Worm (Caenorhabditis elegans) whole organism, L1 larva: ENCODE data around the gene K12B6.4.

Experiments used
- C16A3.4 ChIP-seq: fragments of 150-350 bp; optimal IDR thresholded peaks from 2 replicates; lab custom pipeline; 2014; ENCODE audit warnings: missing biosample characterization, missing genetic modification characterization
- C34B4.2 ChIP-seq: sonication (generic microtip); optimal IDR thresholded peaks from 2 replicates; lab custom pipeline; 2017; ENCODE audit warnings: mild to moderate bottlenecking, missing genetic modification characterization, missing compliant biosample characterization
- F16B12.6 ChIP-seq: fragments of 150-350 bp; optimal IDR thresholded peaks from 2 replicates; lab custom pipeline; 2014; ENCODE audit warnings: missing biosample characterization, missing genetic modification characterization
- Y116A8C.19 ChIP-seq: sonication (generic microtip); optimal IDR thresholded peaks from 2 replicates; lab custom pipeline; 2016; ENCODE audit warnings: missing compliant biosample characterization, missing genetic modification characterization, borderline replicate concordance
- alr-1 ChIP-seq: fragments of 200-800 bp; sonication (Bioruptor generic); optimal IDR thresholded peaks from 2 replicates; lab custom pipeline; 2018; ENCODE audit warnings: borderline replicate concordance, mild to moderate bottlenecking, missing genetic modification characterization, missing compliant biosample characterization
- blmp-1 ChIP-seq: fragments of 150-350 bp; optimal IDR thresholded peaks from 2 replicates; lab custom pipeline; 2014; ENCODE audit warnings: missing biosample characterization, missing genetic modification characterization
- ceh-63 ChIP-seq: fragments of 200-800 bp; sonication (Bioruptor generic); optimal IDR thresholded peaks from 2 replicates; lab custom pipeline; 2018; ENCODE audit warnings: mild to moderate bottlenecking, missing genetic modification characterization, missing compliant biosample characterization
- ceh-8 ChIP-seq: fragments of 200-800 bp; sonication (Bioruptor generic); optimal IDR thresholded peaks from 2 replicates; lab custom pipeline; 2018; ENCODE audit warnings: mild to moderate bottlenecking, missing genetic modification characterization, moderate library complexity, missing compliant biosample characterization
- ceh-82 ChIP-seq, 3 experiments: fragments of 150-350 bp in 1 of 3; sonication (generic microtip) in 2 of 3; optimal IDR thresholded peaks; 2 replicates each; lab custom pipeline; 2014 to 2017; ENCODE audit warnings: missing biosample characterization in 3 of 3, missing genetic modification characterization in 3 of 3
- ceh-88 ChIP-seq: fragments of 200-800 bp; sonication (Bioruptor generic); IDR thresholded peaks from 2 replicates; pipeline ENCODE4 v1.3.6; 2022; ENCODE audit warnings: missing genetic modification characterization, missing compliant biosample characterization
- ceh-90 ChIP-seq: sonication (generic microtip); optimal IDR thresholded peaks from 2 replicates; lab custom pipeline; 2016; ENCODE audit warnings: missing genetic modification characterization, missing compliant biosample characterization
- ces-1 ChIP-seq: fragments of 150-350 bp; optimal IDR thresholded peaks from 2 replicates; lab custom pipeline; 2014; ENCODE audit warnings: missing biosample characterization, missing genetic modification reagents, missing genetic modification characterization
- dsc-1 ChIP-seq: sonication (generic microtip); optimal IDR thresholded peaks from 2 replicates; lab custom pipeline; 2016; ENCODE audit warnings: mild to moderate bottlenecking, missing genetic modification characterization, missing compliant biosample characterization
- efl-1 ChIP-seq, 4 experiments: fragments of 150-350 bp; optimal IDR thresholded peaks in 3 of 4; peaks in 1 of 4; 1 replicate in 1 of 4; 2 replicates in 3 of 4; lab custom pipeline; 2014; ENCODE audit warnings: missing biosample characterization in 2 of 4, missing genetic modification characterization in 2 of 4, missing genetic modification reagents in 2 of 4
- efl-3 ChIP-seq: fragments of 200-800 bp; sonication (Bioruptor generic); optimal IDR thresholded peaks from 2 replicates; lab custom pipeline; 2018; ENCODE audit warnings: mild to moderate bottlenecking, missing genetic modification characterization, missing compliant biosample characterization
- egl-27 ChIP-seq, 2 experiments: fragments of 150-350 bp in 1 of 2; sonication (generic microtip); optimal IDR thresholded peaks; 3 replicates each; lab custom pipeline; 2017 to 2018; ENCODE audit warnings: missing biosample characterization in 2 of 2, missing genetic modification characterization in 2 of 2, missing genetic modification reagents in 2 of 2
- elt-3 ChIP-seq, 6 experiments: fragments of 150-350 bp in 1 of 6; sonication (generic microtip); optimal IDR thresholded peaks; 2 replicates each; lab custom pipeline; 2017 to 2018; ENCODE audit warnings: missing biosample characterization in 6 of 6, missing genetic modification characterization in 6 of 6, inconsistent platforms in 1 of 6
- ets-5 ChIP-seq: fragments of 200-800 bp; sonication (Bioruptor generic); IDR thresholded peaks from 2 replicates; pipeline ENCODE4 v1.3.6; 2022; ENCODE audit warnings: missing genetic modification characterization, missing compliant biosample characterization
- fkh-10 ChIP-seq: sonication (generic microtip); optimal IDR thresholded peaks from 2 replicates; lab custom pipeline; 2017; ENCODE audit warnings: missing biosample characterization, missing genetic modification reagents, missing genetic modification characterization
- fkh-4 ChIP-seq: sonication (generic microtip); optimal IDR thresholded peaks from 2 replicates; lab custom pipeline; 2016; ENCODE audit warnings: missing compliant biosample characterization, missing genetic modification characterization, borderline replicate concordance
- fkh-8 ChIP-seq: sonication (generic microtip); optimal IDR thresholded peaks from 2 replicates; lab custom pipeline; 2016; ENCODE audit warnings: mild to moderate bottlenecking, missing genetic modification characterization, missing compliant biosample characterization
- fos-1 ChIP-seq: fragments of 150-350 bp; optimal IDR thresholded peaks from 2 replicates; lab custom pipeline; 2014; ENCODE audit warnings: missing biosample characterization, missing genetic modification characterization
- irx-1 ChIP-seq: sonication (generic microtip); optimal IDR thresholded peaks from 2 replicates; lab custom pipeline; 2016; ENCODE audit warnings: missing genetic modification characterization, missing compliant biosample characterization
- isw-1 ChIP-seq: fragments of 200-800 bp; sonication (Bioruptor generic); IDR thresholded peaks from 2 replicates; pipeline ENCODE4 v1.3.6; 2022; ENCODE audit warnings: missing genetic modification characterization, missing compliant biosample characterization
- lin-13 ChIP-seq: fragments of 150-350 bp; optimal IDR thresholded peaks from 2 replicates; lab custom pipeline; 2014; ENCODE audit warnings: missing biosample characterization, missing genetic modification reagents, missing genetic modification characterization
- lin-15B ChIP-seq: fragments of 150-350 bp; sonication (generic microtip); optimal IDR thresholded peaks from 3 replicates; lab custom pipeline; 2014; ENCODE audit warnings: missing biosample characterization, missing genetic modification characterization
- lin-39 ChIP-seq: fragments of 150-350 bp; optimal IDR thresholded peaks from 2 replicates; lab custom pipeline; 2014; ENCODE audit warnings: missing biosample characterization, missing genetic modification reagents, missing genetic modification characterization
- lsy-2 ChIP-seq, 2 experiments: fragments of 150-350 bp; optimal IDR thresholded peaks; 2 replicates each; lab custom pipeline; 2014; ENCODE audit warnings: missing biosample characterization in 2 of 2, missing genetic modification characterization in 2 of 2
- mab-9 ChIP-seq: fragments of 200-800 bp; sonication (Bioruptor generic); IDR thresholded peaks from 2 replicates; pipeline ENCODE4 v1.3.6; 2022; ENCODE audit warnings: missing genetic modification reagents, missing genetic modification characterization, missing compliant biosample characterization
- mef-2 ChIP-seq: fragments of 150-350 bp; optimal IDR thresholded peaks from 2 replicates; lab custom pipeline; 2014; ENCODE audit warnings: missing biosample characterization, missing genetic modification characterization
- nhr-12 ChIP-seq: sonication (generic microtip); optimal IDR thresholded peaks from 2 replicates; lab custom pipeline; 2017; ENCODE audit warnings: missing biosample characterization, missing genetic modification characterization
- nhr-19 ChIP-seq: fragments of 200-800 bp; sonication (Bioruptor generic); conservative IDR thresholded peaks from 2 replicates; pipeline ENCODE4 v1.3.6; 2022; ENCODE audit warnings: missing genetic modification characterization, missing compliant biosample characterization
- nhr-237 ChIP-seq: fragments of 150-350 bp; optimal IDR thresholded peaks from 2 replicates; lab custom pipeline; 2014; ENCODE audit warnings: missing biosample characterization, missing genetic modification characterization
- nhr-28 ChIP-seq: fragments of 150-350 bp; optimal IDR thresholded peaks from 2 replicates; lab custom pipeline; 2014; ENCODE audit warnings: missing biosample characterization, missing genetic modification characterization
- nhr-47 ChIP-seq: sonication (generic microtip); optimal IDR thresholded peaks from 2 replicates; lab custom pipeline; 2016; ENCODE audit warnings: mild to moderate bottlenecking, missing genetic modification characterization, moderate library complexity, missing compliant biosample characterization
- nhr-76 ChIP-seq: sonication (generic microtip); optimal IDR thresholded peaks from 2 replicates; lab custom pipeline; 2017; ENCODE audit warnings: missing biosample characterization, missing genetic modification characterization
- nhr-84 ChIP-seq: sonication (generic microtip); optimal IDR thresholded peaks from 2 replicates; lab custom pipeline; 2017; ENCODE audit warnings: missing biosample characterization, missing genetic modification characterization
- nhr-85 ChIP-seq: sonication (generic microtip); peaks from one replicate; lab custom pipeline; 2016; ENCODE audit warnings: missing genetic modification characterization, inconsistent platforms, missing compliant biosample characterization
- pax-3 ChIP-seq: fragments of 200-800 bp; sonication (Bioruptor generic); optimal IDR thresholded peaks from 2 replicates; lab custom pipeline; 2018; ENCODE audit warnings: mild to moderate bottlenecking, missing genetic modification characterization, moderate library complexity, missing compliant biosample characterization
- skn-1 ChIP-seq: fragments of 150-350 bp; optimal IDR thresholded peaks from 2 replicates; lab custom pipeline; 2014; ENCODE audit warnings: missing biosample characterization, missing genetic modification characterization
- snpc-4 ChIP-seq: fragments of 150-350 bp; optimal IDR thresholded peaks from 2 replicates; lab custom pipeline; 2014; ENCODE audit warnings: missing biosample characterization, missing genetic modification characterization
- sox-4 ChIP-seq: sonication (generic microtip); optimal IDR thresholded peaks from 2 replicates; lab custom pipeline; 2016; ENCODE audit warnings: missing genetic modification characterization, missing compliant biosample characterization
- sptf-1 ChIP-seq: fragments of 150-350 bp; optimal IDR thresholded peaks from 2 replicates; lab custom pipeline; 2014; ENCODE audit warnings: missing biosample characterization, missing genetic modification characterization
- sup-37 ChIP-seq: fragments of 200-800 bp; sonication (Bioruptor generic); optimal IDR thresholded peaks from 2 replicates; lab custom pipeline; 2018; ENCODE audit warnings: mild to moderate bottlenecking, missing genetic modification characterization, missing compliant biosample characterization
- swsn-7 ChIP-seq: sonication (generic microtip); optimal IDR thresholded peaks from 2 replicates; lab custom pipeline; 2016; ENCODE audit warnings: missing genetic modification characterization, missing compliant biosample characterization
- tbx-2 ChIP-seq: sonication (generic microtip); optimal IDR thresholded peaks from 2 replicates; lab custom pipeline; 2016; ENCODE audit warnings: missing genetic modification characterization, missing compliant biosample characterization
- tlp-1 ChIP-seq: fragments of 150-350 bp; optimal IDR thresholded peaks from 2 replicates; lab custom pipeline; 2014; ENCODE audit warnings: missing biosample characterization, missing genetic modification characterization
- unc-30 ChIP-seq: sonication (generic microtip); optimal IDR thresholded peaks from 2 replicates; lab custom pipeline; 2017; ENCODE audit warnings: missing biosample characterization, missing genetic modification characterization
- unc-62 ChIP-seq: fragments of 150-350 bp; optimal IDR thresholded peaks from 2 replicates; lab custom pipeline; 2014; ENCODE audit warnings: missing biosample characterization, missing genetic modification reagents, missing genetic modification characterization
- unc-86 ChIP-seq: sonication (generic microtip); optimal IDR thresholded peaks from 2 replicates; lab custom pipeline; 2016; ENCODE audit warnings: missing genetic modification characterization, missing compliant biosample characterization
- unc-98 ChIP-seq: fragments of 200-800 bp; sonication (Bioruptor generic); IDR thresholded peaks from 2 replicates; pipeline ENCODE4 v1.3.6; 2022; ENCODE audit warnings: missing genetic modification characterization, missing compliant biosample characterization
- vab-15 ChIP-seq: sonication (generic microtip); optimal IDR thresholded peaks from 2 replicates; lab custom pipeline; 2017; ENCODE audit warnings: missing genotype, mild to moderate bottlenecking, missing genetic modification characterization, missing compliant biosample characterization
- zip-4 ChIP-seq: fragments of 200-800 bp; sonication (Bioruptor generic); optimal IDR thresholded peaks from 2 replicates; lab custom pipeline; 2018; ENCODE audit warnings: mild to moderate bottlenecking, missing genetic modification characterization, moderate library complexity, missing compliant biosample characterization
- ztf-11 ChIP-seq, 2 experiments: sonication (generic microtip); optimal IDR thresholded peaks; 2 replicates each; lab custom pipeline; 2016 to 2017; ENCODE audit warnings: missing genetic modification characterization in 2 of 2, missing biosample characterization in 1 of 2, missing compliant biosample characterization in 1 of 2

K12B6.4 gene

ce11 chrV:6244631-6245030, 36.4 kb downstream of the K12B6.4 start:
- TF ChIP-seq efl-1 (optimal IDR thresholded peaks at IDR 0.05; lab: Kevin White, UChicago) (no peak), efl-1 (GFP tag; optimal IDR thresholded peaks at IDR 0.05 in 1 of 2; lab: Kevin White, UChicago) (no peak), skn-1 (tag; lab: Kevin White, UChicago) (no peak), unc-98 (GFP tag; lab: Robert Waterston, UW) (no peak), nhr-28 (no peak), pax-3 (tag; lab: Kevin White, UChicago) (peak; percentile 25), elt-3 (tag; optimal IDR thresholded peaks at IDR 0.05; lab: Kevin White, UChicago) (no peak), ztf-11 (tag; optimal IDR thresholded peaks at IDR 0.05; lab: Kevin White, UChicago) (no peak), C34B4.2 (tag; lab: Kevin White, UChicago) (no peak), nhr-237 (tag; lab: Kevin White, UChicago) (no peak), ces-1 (no peak), mab-9 (no peak), alr-1 (no peak), efl-3 (GFP tag; lab: Kevin White, UChicago) (no peak), dsc-1 (no peak), nhr-85 (tag; lab: Kevin White, UChicago) (no peak), blmp-1 (tag; lab: Kevin White, UChicago) (no peak), isw-1 (GFP tag; lab: Robert Waterston, UW) (no peak), C16A3.4 (tag; lab: Kevin White, UChicago) (no peak), lsy-2 (tag; optimal IDR thresholded peaks at IDR 0.05; lab: Kevin White, UChicago) (peak in 1 of 2 experiments; percentile 24), ceh-90 (tag; lab: Kevin White, UChicago) (no peak), unc-86 (tag; lab: Kevin White, UChicago) (peak; percentile 10), irx-1 (tag; lab: Kevin White, UChicago) (no peak), Y116A8C.19 (tag; lab: Kevin White, UChicago) (no peak), ets-5 (GFP tag; lab: Robert Waterston, UW) (no peak), zip-4 (GFP tag; lab: Kevin White, UChicago) (no peak), swsn-7 (peak; percentile 33), ceh-8 (GFP tag; lab: Kevin White, UChicago) (no peak), nhr-19 (no peak), sox-4 (tag; lab: Kevin White, UChicago) (no peak), lin-13 (GFP tag; lab: Kevin White, UChicago) (no peak), lin-15B (tag; lab: Kevin White, UChicago) (no peak), fkh-8 (tag; lab: Kevin White, UChicago) (peak; percentile 91), egl-27 (tag; optimal IDR thresholded peaks at IDR 0.05; lab: Kevin White, UChicago) (no peak), unc-62 (GFP tag; lab: Kevin White, UChicago) (no peak), snpc-4 (tag; lab: Kevin White, UChicago) (no peak), sptf-1 (tag; lab: Kevin White, UChicago) (no peak), nhr-76 (tag; lab: Kevin White, UChicago) (no peak), fos-1 (tag; lab: Kevin White, UChicago) (no peak), ceh-88 (GFP tag; lab: Robert Waterston, UW) (no peak), tbx-2 (tag; lab: Kevin White, UChicago) (peak; percentile 35), F16B12.6 (no peak), vab-15 (tag; lab: Kevin White, UChicago) (no peak), nhr-84 (tag; lab: Kevin White, UChicago) (no peak), mef-2 (tag; lab: Kevin White, UChicago) (no peak), fkh-4 (tag; lab: Kevin White, UChicago) (no peak), lin-39 (tag; lab: Kevin White, UChicago) (no peak), tlp-1 (no peak), ceh-82 (tag; optimal IDR thresholded peaks at IDR 0.05; lab: Kevin White, UChicago) (no peak), unc-30 (tag; lab: Kevin White, UChicago) (no peak), nhr-47 (tag; lab: Kevin White, UChicago) (peak; percentile 67), ceh-63 (GFP tag; lab: Kevin White, UChicago) (no peak), fkh-10 (GFP tag; lab: Kevin White, UChicago) (no peak), sup-37 (GFP tag; lab: Kevin White, UChicago) (no peak), nhr-12 (tag; lab: Kevin White, UChicago) (no peak)
